Worm (Caenorhabditis elegans) whole organism, early embryonic: Measurements from ENCODE around the gene F47G9.6.

Source experiments
- F13C5.2 ChIP-seq: sonication (generic microtip); optimal IDR thresholded peaks from 2 replicates; lab custom pipeline; 2017; ENCODE audit warnings: mild to moderate bottlenecking, missing genetic modification characterization, inconsistent platforms, missing compliant biosample characterization
- ama-1 ChIP-seq: fragments of 150-350 bp; optimal IDR thresholded peaks from 2 replicates; lab custom pipeline; 2014
- ceh-36 ChIP-seq: sonication (generic microtip); optimal IDR thresholded peaks from 2 replicates; lab custom pipeline; 2016; ENCODE audit warnings: missing genetic modification characterization, inconsistent platforms, missing compliant biosample characterization
- ets-7 ChIP-seq: sonication (generic microtip); optimal IDR thresholded peaks from 2 replicates; lab custom pipeline; 2016; ENCODE audit warnings: missing genotype, missing genetic modification characterization, missing compliant biosample characterization
- flt-1 ChIP-seq: fragments of 200-800 bp; sonication (Bioruptor generic); IDR thresholded peaks from 2 replicates; pipeline ENCODE4 v1.3.6; 2022; ENCODE audit warnings: missing genetic modification characterization, missing compliant biosample characterization
- hmbx-1 ChIP-seq: sonication (generic microtip); optimal IDR thresholded peaks from 2 replicates; lab custom pipeline; 2016; ENCODE audit warnings: mild to moderate bottlenecking, missing genetic modification characterization, missing compliant biosample characterization
- hmg-4 ChIP-seq: fragments of 200-800 bp; sonication (Bioruptor generic); optimal IDR thresholded peaks from 2 replicates; lab custom pipeline; 2018; ENCODE audit warnings: mild to moderate bottlenecking, missing genetic modification characterization, missing compliant biosample characterization
- hnd-1 ChIP-seq: sonication (generic microtip); optimal IDR thresholded peaks from 2 replicates; lab custom pipeline; 2016; ENCODE audit warnings: missing genetic modification characterization, missing compliant biosample characterization
- scrt-1 ChIP-seq: fragments of 200-800 bp; sonication (Bioruptor generic); IDR thresholded peaks from 2 replicates; pipeline ENCODE4 v1.3.6; 2022; ENCODE audit warnings: missing genetic modification characterization, missing compliant biosample characterization
- sea-1 ChIP-seq: fragments of 200-800 bp; sonication (Bioruptor generic); conservative IDR thresholded peaks from 2 replicates; pipeline ENCODE4 v1.3.6; 2022; ENCODE audit warnings: missing genetic modification characterization, missing compliant biosample characterization
- tbx-37 ChIP-seq: fragments of 200-800 bp; sonication (Bioruptor generic); conservative IDR thresholded peaks from 2 replicates; pipeline ENCODE4 v1.3.6; 2022; ENCODE audit warnings: missing genetic modification reagents, missing genetic modification characterization, missing compliant biosample characterization
- tra-4 ChIP-seq: sonication (generic microtip); optimal IDR thresholded peaks from 2 replicates; lab custom pipeline; 2017; ENCODE audit warnings: missing genetic modification characterization, missing compliant biosample characterization

ce11 chrV:11379341-11379740, 50.1 kb downstream of the F47G9.6 start:
- TF ChIP-seq hmbx-1 (tag; lab: Kevin White, UChicago), result no peak
- no peak for TF ChIP-seq flt-1 (GFP tag; lab: Robert Waterston, UW)
- no peak for TF ChIP-seq tra-4 (tag; lab: Kevin White, UChicago)
- no peak for TF ChIP-seq ceh-36 (tag; lab: Kevin White, UChicago)
- no peak for TF ChIP-seq hmg-4 (GFP tag; lab: Kevin White, UChicago)
- TF ChIP-seq scrt-1, result no peak
- TF ChIP-seq ama-1 (lab: Kevin White, UChicago), result no peak
- no peak for TF ChIP-seq hnd-1
- TF ChIP-seq tbx-37, result no peak
- no peak for TF ChIP-seq sea-1
- no peak for TF ChIP-seq ets-7 (tag; lab: Kevin White, UChicago)
- TF ChIP-seq F13C5.2, result no peak
